Worm (Caenorhabditis elegans) whole organism, L2 larva: ENCODE measurements around the gene C06E4.1.
A peak's percentile ranks its signal among the peaks of the same experiment; 100 is the strongest.

ENCODE experiments used
- C34F6.9 ChIP-seq: fragments of 150-350 bp; optimal IDR thresholded peaks from 2 replicates; lab custom pipeline; 2014; ENCODE audit warnings: missing biosample characterization, missing genetic modification characterization
- F13H6.1 ChIP-seq: sonication (generic microtip); optimal IDR thresholded peaks from 2 replicates; lab custom pipeline; 2016; ENCODE audit warnings: missing genetic modification characterization, missing compliant biosample characterization
- R02D3.7 ChIP-seq: fragments of 150-350 bp; optimal IDR thresholded peaks from 2 replicates; lab custom pipeline; 2014; ENCODE audit warnings: missing biosample characterization, missing genetic modification characterization
- Y55F3AM.14 ChIP-seq: fragments of 200-800 bp; sonication (Bioruptor generic); optimal IDR thresholded peaks from 2 replicates; lab custom pipeline; 2018; ENCODE audit warnings: mild to moderate bottlenecking, missing genetic modification characterization, missing compliant biosample characterization
- alr-1 ChIP-seq: fragments of 150-350 bp; optimal IDR thresholded peaks from 2 replicates; lab custom pipeline; 2014; ENCODE audit warnings: missing biosample characterization, missing genetic modification characterization
- aly-2 ChIP-seq: fragments of 150-350 bp; optimal IDR thresholded peaks from 2 replicates; lab custom pipeline; 2014; ENCODE audit warnings: missing biosample characterization, missing genetic modification characterization
- ama-1 ChIP-seq: fragments of 150-350 bp; optimal IDR thresholded peaks from 2 replicates; lab custom pipeline; 2018; ENCODE audit warnings: inconsistent platforms
- blmp-1 ChIP-seq: sonication (generic microtip); optimal IDR thresholded peaks from 2 replicates; lab custom pipeline; 2017; ENCODE audit warnings: missing genetic modification characterization, mild to moderate bottlenecking, missing compliant biosample characterization, antibody characterized with exemption, moderate library complexity; ENCODE audit not compliant: insufficient read depth
- ceh-16 ChIP-seq: fragments of 150-350 bp; optimal IDR thresholded peaks from 2 replicates; lab custom pipeline; 2014; ENCODE audit warnings: missing biosample characterization, missing genetic modification characterization
- ceh-82 ChIP-seq: fragments of 150-350 bp; optimal IDR thresholded peaks from 2 replicates; lab custom pipeline; 2014; ENCODE audit warnings: missing biosample characterization, missing genetic modification characterization
- crh-2 ChIP-seq: sonication (generic microtip); optimal IDR thresholded peaks from 2 replicates; lab custom pipeline; 2017; ENCODE audit warnings: missing biosample characterization, missing genetic modification characterization
- dmd-4 ChIP-seq: sonication (generic microtip); optimal IDR thresholded peaks from 2 replicates; lab custom pipeline; 2017; ENCODE audit warnings: missing biosample characterization, missing genetic modification characterization
- egl-27 ChIP-seq: sonication (generic microtip); optimal IDR thresholded peaks from 3 replicates; lab custom pipeline; 2017; ENCODE audit warnings: missing biosample characterization, missing genetic modification reagents, missing genetic modification characterization
- elt-1 ChIP-seq: fragments of 150-350 bp; optimal IDR thresholded peaks from 2 replicates; lab custom pipeline; 2014; ENCODE audit warnings: missing biosample characterization, missing genetic modification characterization
- elt-3 ChIP-seq: sonication (generic microtip); optimal IDR thresholded peaks from 2 replicates; lab custom pipeline; 2017; ENCODE audit warnings: missing biosample characterization, missing genetic modification characterization
- fos-1 ChIP-seq: fragments of 150-350 bp; optimal IDR thresholded peaks from 2 replicates; lab custom pipeline; 2014; ENCODE audit warnings: missing biosample characterization, missing genetic modification characterization
- gmeb-1 ChIP-seq: fragments of 150-350 bp; optimal IDR thresholded peaks from 2 replicates; lab custom pipeline; 2014; ENCODE audit warnings: missing biosample characterization, missing genetic modification characterization
- lin-11 ChIP-seq: fragments of 150-350 bp; sonication (generic microtip); optimal IDR thresholded peaks from 2 replicates; lab custom pipeline; 2014; ENCODE audit warnings: missing biosample characterization, missing genetic modification characterization, inconsistent platforms, mixed read lengths
- lin-13 ChIP-seq: fragments of 150-350 bp; optimal IDR thresholded peaks from 2 replicates; lab custom pipeline; 2014; ENCODE audit warnings: missing biosample characterization, missing genetic modification reagents, missing genetic modification characterization
- lsy-2 ChIP-seq, 2 experiments: fragments of 150-350 bp in 1 of 2; sonication (generic microtip) in 1 of 2; optimal IDR thresholded peaks; 2 replicates each; lab custom pipeline; 2014 to 2017; ENCODE audit warnings: missing biosample characterization in 2 of 2, missing genetic modification characterization in 2 of 2
- mab-5 ChIP-seq: fragments of 150-350 bp; optimal IDR thresholded peaks from 2 replicates; lab custom pipeline; 2014; ENCODE audit warnings: missing biosample characterization, missing genetic modification characterization
- mbf-1 ChIP-seq: sonication (generic microtip); optimal IDR thresholded peaks from 2 replicates; lab custom pipeline; 2017; ENCODE audit warnings: missing biosample characterization, missing genetic modification characterization
- mdl-1 ChIP-seq, 2 experiments: fragments of 150-350 bp in 1 of 2; sonication (generic microtip) in 1 of 2; optimal IDR thresholded peaks; 2 replicates each; lab custom pipeline; 2017; ENCODE audit warnings: missing biosample characterization in 2 of 2, missing genetic modification characterization in 2 of 2
- nhr-10 ChIP-seq: sonication (generic microtip); optimal IDR thresholded peaks from 2 replicates; lab custom pipeline; 2017; ENCODE audit warnings: missing biosample characterization, missing genetic modification characterization
- nhr-11 ChIP-seq: fragments of 150-350 bp; optimal IDR thresholded peaks from 2 replicates; lab custom pipeline; 2014; ENCODE audit warnings: missing biosample characterization, missing genetic modification characterization
- nhr-12 ChIP-seq: fragments of 150-350 bp; optimal IDR thresholded peaks from 2 replicates; lab custom pipeline; 2014; ENCODE audit warnings: missing biosample characterization, missing genetic modification characterization
- nhr-129 ChIP-seq: fragments of 150-350 bp; optimal IDR thresholded peaks from 2 replicates; lab custom pipeline; 2014; ENCODE audit warnings: missing biosample characterization, missing genetic modification characterization
- nhr-21 ChIP-seq: fragments of 150-350 bp; optimal IDR thresholded peaks from 2 replicates; lab custom pipeline; 2014; ENCODE audit warnings: missing biosample characterization, missing genetic modification characterization
- nhr-23 ChIP-seq: fragments of 150-350 bp; optimal IDR thresholded peaks from 2 replicates; lab custom pipeline; 2014; ENCODE audit warnings: missing biosample characterization, missing genetic modification reagents, missing genetic modification characterization
- nhr-237 ChIP-seq: fragments of 150-350 bp; optimal IDR thresholded peaks from 2 replicates; lab custom pipeline; 2014; ENCODE audit warnings: missing biosample characterization, missing genetic modification characterization
- nhr-25 ChIP-seq: fragments of 150-350 bp; sonication (generic microtip); optimal IDR thresholded peaks from 3 replicates; lab custom pipeline; 2014; ENCODE audit warnings: missing biosample characterization, missing genetic modification characterization
- nhr-6 ChIP-seq: fragments of 150-350 bp; optimal IDR thresholded peaks from 2 replicates; lab custom pipeline; 2014; ENCODE audit warnings: missing biosample characterization, missing genetic modification characterization
- nhr-77 ChIP-seq: fragments of 150-350 bp; optimal IDR thresholded peaks from 2 replicates; lab custom pipeline; 2014; ENCODE audit warnings: missing biosample characterization, missing genetic modification characterization
- sem-4 ChIP-seq: fragments of 150-350 bp; optimal IDR thresholded peaks from 2 replicates; lab custom pipeline; 2014; ENCODE audit warnings: missing biosample characterization, missing genetic modification reagents, missing genetic modification characterization
- skn-1 ChIP-seq: sonication (generic microtip); optimal IDR thresholded peaks from 2 replicates; lab custom pipeline; 2017; ENCODE audit warnings: missing biosample characterization, missing genetic modification characterization
- sma-3 ChIP-seq: sonication (generic microtip); optimal IDR thresholded peaks from 2 replicates; lab custom pipeline; 2016; ENCODE audit warnings: missing genetic modification reagents, missing genetic modification characterization, missing compliant biosample characterization
- sma-9 ChIP-seq, 2 experiments: fragments of 150-350 bp in 1 of 2; sonication (generic microtip) in 1 of 2; optimal IDR thresholded peaks; 2 replicates each; lab custom pipeline; 2014 to 2016; ENCODE audit warnings: missing genetic modification characterization in 2 of 2, mild to moderate bottlenecking in 1 of 2, missing biosample characterization in 1 of 2, missing compliant biosample characterization in 1 of 2, missing genetic modification reagents in 1 of 2, moderate library complexity in 1 of 2
- snpc-4 ChIP-seq: fragments of 150-350 bp; optimal IDR thresholded peaks from 2 replicates; lab custom pipeline; 2014; ENCODE audit warnings: missing biosample characterization, missing genetic modification characterization
- unc-39 ChIP-seq: fragments of 150-350 bp; optimal IDR thresholded peaks from 2 replicates; lab custom pipeline; 2014; ENCODE audit warnings: missing biosample characterization, missing genetic modification characterization
- unc-55 ChIP-seq: fragments of 150-350 bp; sonication (generic microtip); optimal IDR thresholded peaks from 3 replicates; lab custom pipeline; 2014; ENCODE audit warnings: missing biosample characterization, missing genetic modification reagents, missing genetic modification characterization
- zag-1 ChIP-seq: fragments of 150-350 bp; optimal IDR thresholded peaks from 2 replicates; lab custom pipeline; 2014; ENCODE audit warnings: missing biosample characterization, missing genetic modification characterization
- ztf-1 ChIP-seq: fragments of 200-800 bp; sonication (Bioruptor generic); conservative IDR thresholded peaks from 2 replicates; pipeline ENCODE4 v1.3.6; 2022; ENCODE audit warnings: missing genetic modification characterization, missing compliant biosample characterization
- ztf-4 ChIP-seq: fragments of 150-350 bp; optimal IDR thresholded peaks from 2 replicates; lab custom pipeline; 2014; ENCODE audit warnings: missing biosample characterization, missing genetic modification characterization

Gene C06E4.1

ce11 chrIV:7312620-7313194 is 29.6 kb downstream of the C06E4.1 start:
- no peak for TF ChIP-seq nhr-23 (tag; lab: Kevin White, UChicago)
- no peak for TF ChIP-seq nhr-12
- TF ChIP-seq mbf-1, result no peak
- no peak for TF ChIP-seq nhr-21
- no peak for TF ChIP-seq mdl-1 (tag; optimal IDR thresholded peaks at IDR 0.05; lab: Kevin White, UChicago)
- no peak for TF ChIP-seq egl-27 (tag; lab: Kevin White, UChicago)
- no peak for TF ChIP-seq alr-1
- TF ChIP-seq sma-9 (GFP tag; optimal IDR thresholded peaks at IDR 0.05; lab: Kevin White, UChicago), result no peak
- TF ChIP-seq sma-9 (tag; optimal IDR thresholded peaks at IDR 0.05; lab: Kevin White, UChicago), result no peak
- TF ChIP-seq unc-39 (tag; lab: Kevin White, UChicago), result no peak
- TF ChIP-seq Y55F3AM.14 (GFP tag; lab: Kevin White, UChicago), result no peak
- TF ChIP-seq mab-5 (tag; lab: Kevin White, UChicago), result no peak
- TF ChIP-seq unc-55 (GFP tag; lab: Kevin White, UChicago), result no peak
- TF ChIP-seq, all 48 proteins: peak for 0

- TF ChIP-seq sma-9 (GFP tag; optimal IDR thresholded peaks at IDR 0.05; lab: Kevin White, UChicago) (no peak), sma-9 (tag; optimal IDR thresholded peaks at IDR 0.05; lab: Kevin White, UChicago) (no peak), nhr-77 (tag; lab: Kevin White, UChicago) (no peak)
These were observed 30.4 kb downstream of the C06E4.1 start, which contains the start of gene rps-8 for ce11 chrIV:7313397-7313910. TSS of gene rps-8 (minus strand) at chrIV:7313860.

ce11 chrIV:7313962-7314361 is 30.9 kb downstream of the C06E4.1 start:
- TF ChIP-seq nhr-21 (no peak), ztf-1 (GFP tag; lab: Robert Waterston, UW) (no peak), elt-3 (tag; lab: Kevin White, UChicago) (no peak), nhr-6 (tag; lab: Kevin White, UChicago) (no peak), sma-3 (GFP tag; lab: Kevin White, UChicago) (peak; percentile 12), nhr-129 (peak; percentile 35), dmd-4 (tag; lab: Kevin White, UChicago) (no peak), skn-1 (tag; lab: Kevin White, UChicago) (no peak), egl-27 (tag; lab: Kevin White, UChicago) (no peak), R02D3.7 (tag; lab: Kevin White, UChicago) (no peak), lsy-2 (tag; optimal IDR thresholded peaks at IDR 0.05; lab: Kevin White, UChicago) (peak; percentile 0 to 83), unc-55 (GFP tag; lab: Kevin White, UChicago) (peak; percentile 84), aly-2 (tag; lab: Kevin White, UChicago) (no peak), crh-2 (peak; percentile 68), zag-1 (tag; lab: Kevin White, UChicago) (no peak), nhr-12 (no peak), nhr-11 (tag; lab: Kevin White, UChicago) (no peak), ceh-16 (tag; lab: Kevin White, UChicago) (no peak), nhr-25 (tag; lab: Kevin White, UChicago) (peak; percentile 54), ama-1 (no peak), nhr-237 (tag; lab: Kevin White, UChicago) (no peak), nhr-23 (tag; lab: Kevin White, UChicago) (no peak), fos-1 (peak; percentile 37), elt-1 (tag; lab: Kevin White, UChicago) (no peak), nhr-10 (tag; lab: Kevin White, UChicago) (no peak), C34F6.9 (tag; lab: Kevin White, UChicago) (peak; percentile 72), F13H6.1 (tag; lab: Kevin White, UChicago) (peak; percentile 36), lin-11 (tag; lab: Kevin White, UChicago) (peak; percentile 61), sma-9 (GFP tag; optimal IDR thresholded peaks at IDR 0.05; lab: Kevin White, UChicago) (peak; percentile 30), sma-9 (tag; optimal IDR thresholded peaks at IDR 0.05; lab: Kevin White, UChicago) (no peak), lin-13 (peak; percentile 52), ztf-4 (tag; lab: Kevin White, UChicago) (no peak), ceh-82 (tag; lab: Kevin White, UChicago) (no peak), blmp-1 (tag; lab: Kevin White, UChicago) (peak; percentile 26), unc-39 (tag; lab: Kevin White, UChicago) (no peak), snpc-4 (peak; percentile 43), gmeb-1 (tag; lab: Kevin White, UChicago) (peak; percentile 64), sem-4 (peak; percentile 28), Y55F3AM.14 (GFP tag; lab: Kevin White, UChicago) (no peak)
- TF ChIP-seq, all 48 proteins: peak for 16
